Fruit fly (Drosophila melanogaster): ENCODE results near the gene CAH8.
A peak's percentile ranks its signal among the peaks of the same experiment; 100 is the strongest.

CAH8 gene

DNA sequence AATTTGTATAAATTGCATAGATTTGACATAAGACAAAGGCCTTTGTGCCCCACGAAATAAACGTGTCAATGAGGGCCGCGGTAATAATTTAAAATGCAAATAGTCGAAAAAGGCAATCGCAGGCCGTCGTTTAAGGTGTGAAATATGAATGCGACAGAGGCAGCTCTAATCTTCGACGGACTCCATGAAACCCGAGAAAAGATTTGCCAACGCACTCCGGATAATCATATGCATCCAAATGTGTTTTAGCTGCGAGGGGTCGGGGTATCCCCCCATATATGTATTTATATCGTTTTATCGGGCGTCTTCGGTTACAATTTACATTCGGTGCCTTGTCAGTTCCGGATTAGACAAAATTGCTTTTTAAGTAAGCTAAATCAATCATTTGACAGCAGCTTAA is 48.8 kb upstream of the CAH8 start (continued):
- TF ChIP-seq da (GFP tag; optimal IDR thresholded peaks at IDR 0.05) (no peak), CG31388 (GFP tag; optimal IDR thresholded peaks at IDR 0.05) (no peak)

- no peak for TF ChIP-seq NFAT (GFP tag; IDR thresholded peaks at IDR 0.05)
- no peak for TF ChIP-seq CG12219 (GFP tag; optimal IDR thresholded peaks at IDR 0.05)
- TF ChIP-seq vnd (GFP tag; IDR thresholded peaks at IDR 0.05; ENCODE audit: partially characterized antibody): 0 out of 3 replicates have a peak, but pooled peaks have one; percentile 7
- TF ChIP-seq pros (GFP tag; optimal IDR thresholded peaks at IDR 0.05): peak; percentile 28
- TF ChIP-seq slbo (GFP tag; IDR thresholded peaks at IDR 0.05): no peak
These were observed 46.5 kb upstream of the CAH8 start, which contains the start of gene CG13847 for dm6 chr3R:22436050-22436449. TSS of gene CG13847 (minus strand) at chr3R:22436150.

DNA sequence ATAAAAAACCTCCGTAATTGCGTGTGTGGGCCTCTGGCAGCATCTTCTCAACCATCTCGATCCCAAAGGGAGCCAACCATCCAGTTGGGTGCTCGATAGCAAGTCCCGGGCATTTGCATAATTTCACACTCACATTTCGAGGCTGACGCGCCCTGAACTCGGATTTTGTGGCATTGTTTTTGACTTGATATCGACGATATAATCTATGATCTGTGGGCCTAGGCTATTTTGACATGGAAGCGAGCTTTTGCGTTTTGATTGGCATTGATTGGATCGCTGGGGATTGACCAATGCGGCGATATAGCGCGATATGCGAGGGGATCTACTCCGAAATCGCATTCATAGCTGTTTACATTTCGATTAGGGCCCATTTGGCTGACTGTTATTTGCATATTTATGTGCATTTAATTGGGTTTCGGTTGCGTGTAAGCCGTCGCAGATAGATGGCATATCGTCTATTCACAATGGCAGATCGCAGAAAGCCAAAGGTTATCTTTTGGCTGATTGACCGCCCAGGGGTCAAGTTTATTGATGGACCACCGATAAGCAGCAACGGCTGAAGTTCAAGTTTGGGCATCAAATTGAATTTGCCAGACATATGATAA is 42.8 kb upstream of the CAH8 start:
- TF ChIP-seq grn (GFP tag; optimal IDR thresholded peaks at IDR 0.05) (peak; percentile 79), abd-A (tag; optimal IDR thresholded peaks at IDR 0.05) (peak; percentile 96), sr (GFP tag; IDR thresholded peaks at IDR 0.05) (0 out of 3 replicates have a peak, but pooled peaks have one; percentile 2), CG31441 (GFP tag; IDR thresholded peaks at IDR 0.05) (no peak), Dll (GFP tag; IDR thresholded peaks at IDR 0.05; ENCODE audit: partially characterized antibody) (no peak), tio (GFP tag; optimal IDR thresholded peaks at IDR 0.05) (no peak), CG1024 (GFP tag; IDR thresholded peaks at IDR 0.05) (no peak), CG14014 (GFP tag; IDR thresholded peaks at IDR 0.05) (no peak), sd (tag; optimal IDR thresholded peaks at IDR 0.05) (peak; percentile 31), stc (GFP tag; IDR thresholded peaks at IDR 0.05) (no peak), Pdp1 (GFP tag; optimal IDR thresholded peaks at IDR 0.05) (peak in 1 of 2 experiments; percentile 9), vvl (GFP tag; IDR thresholded peaks at IDR 0.05) (peak; percentile 62; the same call in 1 of the 2 replicates), CG12769 (tag; optimal IDR thresholded peaks at IDR 0.05) (peak; percentile 88), oc (tag; optimal IDR thresholded peaks at IDR 0.05) (peak; percentile 79), HmgD (GFP tag; optimal IDR thresholded peaks at IDR 0.05) (no peak), az2 (GFP tag; optimal IDR thresholded peaks at IDR 0.05) (no peak), CG8089 (GFP tag; optimal IDR thresholded peaks at IDR 0.05) (no peak), CG16779 (GFP tag; IDR thresholded peaks at IDR 0.05) (no peak), CG15269 (tag; optimal IDR thresholded peaks at IDR 0.05) (peak; percentile 77), Awh (GFP tag; IDR thresholded peaks at IDR 0.05) (peak; percentile 70), CG7963 (GFP tag; IDR thresholded peaks at IDR 0.05; ENCODE audit: partially characterized antibody) (no peak), Hr78 (GFP tag; optimal IDR thresholded peaks at IDR 0.05) (peak in 1 of 2 experiments; percentile 82), Hmr (GFP tag; optimal IDR thresholded peaks at IDR 0.05) (no peak), CG1603 (tag; optimal IDR thresholded peaks at IDR 0.05) (no peak)

DNA sequence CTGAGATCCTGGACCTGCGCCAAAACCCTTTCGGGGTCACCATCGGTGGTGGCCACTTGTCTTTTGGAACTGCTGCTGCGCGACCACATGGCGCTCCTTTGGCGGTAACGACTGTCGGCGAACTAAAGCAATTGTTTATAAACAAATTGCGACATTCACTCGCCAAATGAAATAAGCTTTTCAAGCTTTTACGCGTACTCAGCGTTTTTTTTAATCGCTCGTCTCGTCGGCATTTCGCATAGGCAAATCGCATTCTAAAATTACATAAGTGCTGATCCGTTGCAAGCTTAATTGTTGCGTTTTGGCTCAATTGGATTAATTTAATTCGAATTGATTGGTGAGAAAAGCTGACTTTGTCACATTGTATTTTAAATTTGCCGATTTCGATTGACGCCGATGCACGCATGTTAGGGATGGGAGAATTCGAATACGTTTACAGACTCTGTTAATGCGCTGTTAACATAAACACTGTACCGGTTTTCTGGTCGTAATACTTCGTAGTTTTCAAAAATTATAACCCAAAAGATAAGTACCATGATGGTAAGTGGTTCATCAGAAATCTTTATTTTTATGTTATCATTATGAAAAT is 35.2 kb upstream of the CAH8 start, which contains the start of gene pinta:
TSS of gene pinta (minus strand) at position 328 of the 589 bp plus-strand sequence.
- TF ChIP-seq CG12155 (GFP tag; optimal IDR thresholded peaks at IDR 0.05) (peak; percentile 91), CG13287 (GFP tag; IDR thresholded peaks at IDR 0.05; ENCODE audit: partially characterized antibody) (peak; percentile 54), CG9437 (GFP tag; optimal IDR thresholded peaks at IDR 0.05) (peak; percentile 91), Sry-δ (GFP tag; optimal IDR thresholded peaks at IDR 0.05) (peak; percentile 59), Dp (GFP tag; optimal IDR thresholded peaks at IDR 0.05) (peak; percentile 21), Pdp1 (GFP tag; optimal IDR thresholded peaks at IDR 0.05) (peak in 1 of 2 experiments; percentile 91), Myb (GFP tag; optimal IDR thresholded peaks at IDR 0.05) (peak; percentile 44), odd (GFP tag; optimal IDR thresholded peaks at IDR 0.05) (no peak), CG8924 (tag; optimal IDR thresholded peaks at IDR 0.05) (peak; percentile 39), CG11504 (tag; optimal IDR thresholded peaks at IDR 0.05) (peak; percentile 93), bsh (GFP tag; optimal IDR thresholded peaks at IDR 0.05) (no peak), Dll (GFP tag; IDR thresholded peaks at IDR 0.05; ENCODE audit: partially characterized antibody) (0 out of 4 replicates have a peak, but pooled peaks have one; percentile 29), Scr (GFP tag; IDR thresholded peaks at IDR 0.05; ENCODE audit: partially characterized antibody) (peak; percentile 31; the same call in 1 of the 2 replicates), CG11247 (GFP tag; IDR thresholded peaks at IDR 0.05) (no peak), dm (GFP tag; optimal IDR thresholded peaks at IDR 0.05) (no peak), HHEX (GFP tag; optimal IDR thresholded peaks at IDR 0.05) (no peak)

All from whole organism, embryonic.